Worm (Caenorhabditis elegans) whole organism, L4 larva: ENCODE measurements around the gene C53A3.4.

ENCODE experiments used
- F26F4.8 ChIP-seq: fragments of 200-800 bp; sonication (Bioruptor generic); conservative IDR thresholded peaks from 2 replicates; pipeline ENCODE4 v1.3.6; 2022; ENCODE audit warnings: missing genetic modification characterization, missing compliant biosample characterization
- F49E8.2 ChIP-seq: sonication (generic microtip); optimal IDR thresholded peaks from 2 replicates; lab custom pipeline; 2016; ENCODE audit warnings: missing compliant biosample characterization, mild to moderate bottlenecking, missing genetic modification characterization, borderline replicate concordance
- T20F7.1 ChIP-seq: fragments of 200-800 bp; sonication (Bioruptor generic); optimal IDR thresholded peaks from 2 replicates; lab custom pipeline; 2018; ENCODE audit warnings: mild to moderate bottlenecking, missing genetic modification characterization, missing compliant biosample characterization
- T26A8.4 ChIP-seq: fragments of 200-800 bp; sonication (Bioruptor generic); IDR thresholded peaks from 2 replicates; pipeline ENCODE4 v1.3.6; 2022; ENCODE audit warnings: missing genetic modification characterization, missing compliant biosample characterization
- ZK546.5 ChIP-seq, 2 experiments: sonication (generic microtip); optimal IDR thresholded peaks; 2 replicates each; lab custom pipeline; 2017; ENCODE audit warnings: missing biosample characterization in 2 of 2, missing genetic modification characterization in 2 of 2
- ama-1 ChIP-seq: fragments of 150-350 bp; optimal IDR thresholded peaks from 2 replicates; lab custom pipeline; 2014; ENCODE audit warnings: inconsistent platforms, mixed read lengths
- ceh-32 ChIP-seq: sonication (generic microtip); optimal IDR thresholded peaks from 2 replicates; lab custom pipeline; 2016; ENCODE audit warnings: mild to moderate bottlenecking, missing genetic modification characterization, missing compliant biosample characterization; ENCODE audit not compliant: poor library complexity
- ceh-82 ChIP-seq: sonication (generic microtip); optimal IDR thresholded peaks from 2 replicates; lab custom pipeline; 2017; ENCODE audit warnings: missing biosample characterization, missing genetic modification characterization
- ces-1 ChIP-seq: fragments of 150-350 bp; sonication (generic microtip); optimal IDR thresholded peaks from 4 replicates; lab custom pipeline; 2014; ENCODE audit warnings: missing biosample characterization, missing genetic modification reagents, missing genetic modification characterization
- cey-2 ChIP-seq: sonication (generic microtip); optimal IDR thresholded peaks from 3 replicates; lab custom pipeline; 2017; ENCODE audit warnings: missing genetic modification characterization, mild to moderate bottlenecking, missing compliant biosample characterization, antibody characterized with exemption, borderline replicate concordance; ENCODE audit not compliant: insufficient read depth
- daf-19 ChIP-seq: fragments of 200-800 bp; sonication (Bioruptor generic); conservative IDR thresholded peaks from 2 replicates; pipeline ENCODE4 v1.3.6; 2022; ENCODE audit warnings: missing genetic modification characterization, missing compliant biosample characterization
- dmd-6 ChIP-seq: fragments of 200-800 bp; sonication (Bioruptor generic); IDR thresholded peaks from 2 replicates; pipeline ENCODE4 v1.3.6; 2022; ENCODE audit warnings: missing genetic modification reagents, missing genetic modification characterization, missing compliant biosample characterization
- dpl-1 ChIP-seq: fragments of 150-350 bp; optimal IDR thresholded peaks from 2 replicates; lab custom pipeline; 2014; ENCODE audit warnings: missing biosample characterization, missing genetic modification reagents, missing genetic modification characterization
- duxl-1 ChIP-seq: sonication (generic microtip); optimal IDR thresholded peaks from 2 replicates; lab custom pipeline; 2016; ENCODE audit warnings: mild to moderate bottlenecking, missing genetic modification characterization, moderate library complexity, missing compliant biosample characterization; ENCODE audit not compliant: poor library complexity
- dve-1 ChIP-seq: sonication (generic microtip); optimal IDR thresholded peaks from 2 replicates; lab custom pipeline; 2017; ENCODE audit warnings: antibody characterized with exemption, mild to moderate bottlenecking, missing genetic modification characterization, missing compliant biosample characterization; ENCODE audit not compliant: insufficient read depth
- fkh-10 ChIP-seq: fragments of 150-350 bp; optimal IDR thresholded peaks from 2 replicates; lab custom pipeline; 2014; ENCODE audit warnings: missing biosample characterization, missing genetic modification reagents, missing genetic modification characterization
- fos-1 ChIP-seq: fragments of 150-350 bp; optimal IDR thresholded peaks from 2 replicates; lab custom pipeline; 2014; ENCODE audit warnings: missing biosample characterization, missing genetic modification characterization
- gei-8 ChIP-seq: fragments of 200-800 bp; sonication (Bioruptor generic); optimal IDR thresholded peaks from 2 replicates; lab custom pipeline; 2018; ENCODE audit warnings: mild to moderate bottlenecking, missing genetic modification characterization, missing compliant biosample characterization
- hif-1 ChIP-seq, 2 experiments: sonication (generic microtip); optimal IDR thresholded peaks; 2 replicates each; lab custom pipeline; 2016 to 2017; ENCODE audit warnings: missing compliant biosample characterization in 2 of 2, missing genetic modification characterization in 2 of 2, missing genetic modification reagents in 2 of 2, missing genotype in 2 of 2, mild to moderate bottlenecking in 1 of 2
- hlh-30 ChIP-seq: sonication (generic microtip); optimal IDR thresholded peaks from 2 replicates; lab custom pipeline; 2017; ENCODE audit warnings: antibody characterized with exemption, mild to moderate bottlenecking, missing genetic modification characterization, missing compliant biosample characterization; ENCODE audit not compliant: insufficient read depth
- hmg-1.1 ChIP-seq: fragments of 200-800 bp; sonication (Bioruptor generic); IDR thresholded peaks from 2 replicates; pipeline ENCODE4 v1.3.6; 2022; ENCODE audit warnings: missing genetic modification reagents, missing genetic modification characterization, missing compliant biosample characterization
- jun-1 ChIP-seq: fragments of 150-350 bp; optimal IDR thresholded peaks from 2 replicates; lab custom pipeline; 2014; ENCODE audit warnings: missing biosample characterization, missing genetic modification reagents, missing genetic modification characterization
- lim-7 ChIP-seq: fragments of 200-800 bp; sonication (Bioruptor generic); IDR thresholded peaks from 2 replicates; pipeline ENCODE4 v1.3.6; 2022; ENCODE audit warnings: missing genetic modification characterization, missing compliant biosample characterization
- lin-13 ChIP-seq: fragments of 150-350 bp; optimal IDR thresholded peaks from 2 replicates; lab custom pipeline; 2014; ENCODE audit warnings: missing biosample characterization, missing genetic modification reagents, missing genetic modification characterization
- lin-15B ChIP-seq: fragments of 150-350 bp; sonication (generic microtip); optimal IDR thresholded peaks from 3 replicates; lab custom pipeline; 2014; ENCODE audit warnings: missing biosample characterization, missing genetic modification characterization
- lin-39 ChIP-seq: fragments of 150-350 bp; optimal IDR thresholded peaks from 2 replicates; lab custom pipeline; 2014; ENCODE audit warnings: missing biosample characterization, missing genetic modification reagents, missing genetic modification characterization
- lsy-2 ChIP-seq, 2 experiments: fragments of 150-350 bp in 1 of 2; sonication (generic microtip) in 1 of 2; optimal IDR thresholded peaks; 2 replicates each; lab custom pipeline; 2014 to 2017; ENCODE audit warnings: missing biosample characterization in 2 of 2, missing genetic modification characterization in 2 of 2
- madf-9 ChIP-seq: fragments of 200-800 bp; sonication (Bioruptor generic); conservative IDR thresholded peaks from 2 replicates; pipeline ENCODE4 v1.3.6; 2022; ENCODE audit warnings: missing genetic modification reagents, missing genetic modification characterization, missing compliant biosample characterization
- nhr-10 ChIP-seq: fragments of 150-350 bp; optimal IDR thresholded peaks from 2 replicates; lab custom pipeline; 2014; ENCODE audit warnings: missing biosample characterization, missing genetic modification characterization
- nhr-111 ChIP-seq: fragments of 200-800 bp; sonication (Bioruptor generic); optimal IDR thresholded peaks from 2 replicates; lab custom pipeline; 2018; ENCODE audit warnings: mild to moderate bottlenecking, missing genetic modification characterization, missing compliant biosample characterization
- nhr-237 ChIP-seq: sonication (generic microtip); optimal IDR thresholded peaks from 2 replicates; lab custom pipeline; 2017; ENCODE audit warnings: missing biosample characterization, missing genetic modification characterization
- nhr-41 ChIP-seq: fragments of 200-800 bp; sonication (Bioruptor generic); IDR thresholded peaks from 2 replicates; pipeline ENCODE4 v1.3.6; 2022; ENCODE audit warnings: missing genetic modification reagents, missing genetic modification characterization, missing compliant biosample characterization
- nhr-48 ChIP-seq: sonication (generic microtip); optimal IDR thresholded peaks from 2 replicates; lab custom pipeline; 2016; ENCODE audit warnings: mild to moderate bottlenecking, missing genetic modification characterization, missing compliant biosample characterization
- nhr-76 ChIP-seq: fragments of 150-350 bp; optimal IDR thresholded peaks from 2 replicates; lab custom pipeline; 2014; ENCODE audit warnings: missing biosample characterization, missing genetic modification characterization
- pqm-1 ChIP-seq: sonication (generic microtip); optimal IDR thresholded peaks from 2 replicates; lab custom pipeline; 2017; ENCODE audit warnings: missing biosample characterization, missing genetic modification characterization
- rbr-2 ChIP-seq: sonication (generic microtip); optimal IDR thresholded peaks from 2 replicates; lab custom pipeline; 2016; ENCODE audit warnings: missing genotype, missing genetic modification characterization, missing compliant biosample characterization
- set-16 ChIP-seq: fragments of 200-800 bp; sonication (Bioruptor generic); IDR thresholded peaks from 2 replicates; pipeline ENCODE4 v1.3.6; 2022; ENCODE audit warnings: missing genetic modification reagents, missing genetic modification characterization, missing compliant biosample characterization
- skn-1 ChIP-seq: fragments of 150-350 bp; optimal IDR thresholded peaks from 2 replicates; lab custom pipeline; 2014; ENCODE audit warnings: missing biosample characterization, missing genetic modification characterization
- snpc-1.2 ChIP-seq: fragments of 200-800 bp; sonication (Bioruptor generic); IDR thresholded peaks from 2 replicates; pipeline ENCODE4 v1.3.6; 2022; ENCODE audit warnings: missing genetic modification reagents, missing genetic modification characterization, missing compliant biosample characterization
- snpc-4 ChIP-seq: fragments of 150-350 bp; optimal IDR thresholded peaks from 2 replicates; lab custom pipeline; 2014; ENCODE audit warnings: missing biosample characterization, missing genetic modification characterization
- spr-3 ChIP-seq: fragments of 200-800 bp; sonication (Bioruptor generic); optimal IDR thresholded peaks from 2 replicates; lab custom pipeline; 2018; ENCODE audit warnings: mild to moderate bottlenecking, missing genetic modification characterization, missing compliant biosample characterization
- tra-1 ChIP-seq: fragments of 200-800 bp; sonication (Bioruptor generic); IDR thresholded peaks from 2 replicates; pipeline ENCODE4 v1.3.6; 2022; ENCODE audit warnings: missing genetic modification reagents, missing genetic modification characterization, missing compliant biosample characterization
- unc-62 ChIP-seq, 3 experiments: fragments of 150-350 bp in 1 of 3; sonication (generic microtip); optimal IDR thresholded peaks in 2 of 3; peaks in 1 of 3; 1 replicate in 1 of 3; 2 replicates in 2 of 3; lab custom pipeline; 2014 to 2017; ENCODE audit warnings: missing biosample characterization in 3 of 3, missing genetic modification characterization in 3 of 3, missing genetic modification reagents in 3 of 3, missing genotype in 1 of 3
- vab-7 ChIP-seq: fragments of 200-800 bp; sonication (Bioruptor generic); IDR thresholded peaks from 2 replicates; pipeline ENCODE4 v1.3.6; 2022; ENCODE audit warnings: missing genetic modification reagents, missing genetic modification characterization, missing compliant biosample characterization
- zag-1 ChIP-seq: fragments of 150-350 bp; optimal IDR thresholded peaks from 2 replicates; lab custom pipeline; 2014; ENCODE audit warnings: missing biosample characterization, missing genetic modification characterization
- zfp-2 ChIP-seq: sonication (generic microtip); optimal IDR thresholded peaks from 2 replicates; lab custom pipeline; 2016; ENCODE audit warnings: mild to moderate bottlenecking, missing genetic modification characterization, missing compliant biosample characterization
- zip-11 ChIP-seq: fragments of 200-800 bp; sonication (Bioruptor generic); IDR thresholded peaks from 2 replicates; pipeline ENCODE4 v1.3.6; 2022; ENCODE audit warnings: missing genetic modification characterization, missing compliant biosample characterization
- ztf-11 ChIP-seq: fragments of 150-350 bp; optimal IDR thresholded peaks from 2 replicates; lab custom pipeline; 2014; ENCODE audit warnings: missing biosample characterization, missing genetic modification characterization
- ztf-7 ChIP-seq: fragments of 150-350 bp; optimal IDR thresholded peaks from 2 replicates; lab custom pipeline; 2014; ENCODE audit warnings: missing biosample characterization, missing genetic modification characterization

C53A3.4 gene

ce11 chrV:5790497-5791280 lies 32.0 kb upstream of the C53A3.4 start, which contains the start of the genes nhr-142 and F44E7.9 (continued):
- no peak for TF ChIP-seq snpc-4 (tag; lab: Kevin White, UChicago)
- peak; percentile 27 for TF ChIP-seq zfp-2 (tag; lab: Kevin White, UChicago)
- no peak for TF ChIP-seq gei-8 (GFP tag; lab: Kevin White, UChicago)
- peak; percentile 77 for TF ChIP-seq dmd-6 (GFP tag; lab: Robert Waterston, UW)
- TF ChIP-seq nhr-111 (GFP tag; lab: Kevin White, UChicago), result no peak
- peak; percentile 66 for TF ChIP-seq madf-9 (GFP tag; lab: Robert Waterston, UW)
- no peak for TF ChIP-seq F49E8.2 (tag; lab: Kevin White, UChicago)
- TF ChIP-seq nhr-41 (GFP tag; lab: Robert Waterston, UW), result no peak
- TF ChIP-seq fos-1 (tag; lab: Kevin White, UChicago), result no peak
- TF ChIP-seq T26A8.4 (GFP tag; lab: Robert Waterston, UW), result peak; percentile 84
- TF ChIP-seq cey-2 (tag; lab: Kevin White, UChicago), result no peak
- peak; percentile 4 to 87 for TF ChIP-seq hif-1 (tag; optimal IDR thresholded peaks at IDR 0.05; lab: Kevin White, UChicago)
- TF ChIP-seq lin-39 (tag; lab: Kevin White, UChicago), result no peak
- peak; percentile 80 for TF ChIP-seq lin-13 (GFP tag; lab: Kevin White, UChicago)
- TF ChIP-seq daf-19, result no peak
- TF ChIP-seq F26F4.8 (GFP tag; lab: Robert Waterston, UW), result no peak
- peak; percentile 83 for TF ChIP-seq dpl-1 (GFP tag; lab: Kevin White, UChicago)
- TF ChIP-seq lsy-2 (tag; optimal IDR thresholded peaks at IDR 0.05; lab: Kevin White, UChicago), result peak; percentile 33 to 89
- peak; percentile 4 for TF ChIP-seq fkh-10 (GFP tag; lab: Kevin White, UChicago)
- TF ChIP-seq lin-15B (tag; lab: Kevin White, UChicago), result no peak
- TF ChIP-seq nhr-10 (tag; lab: Kevin White, UChicago), result no peak
- peak; percentile 59 for TF ChIP-seq hlh-30 (tag; lab: Kevin White, UChicago)
- no peak for TF ChIP-seq zag-1 (tag; lab: Kevin White, UChicago)
- peak; percentile 82 for TF ChIP-seq hmg-1.1 (GFP tag; lab: Robert Waterston, UW)
- TF ChIP-seq zip-11 (GFP tag; lab: Robert Waterston, UW), result no peak
- no peak for TF ChIP-seq ama-1
- peak; percentile 82 for TF ChIP-seq dve-1 (tag; lab: Kevin White, UChicago)
- TF ChIP-seq ZK546.5 (tag; optimal IDR thresholded peaks at IDR 0.05; lab: Kevin White, UChicago), result no peak
- TF ChIP-seq duxl-1 (tag; lab: Kevin White, UChicago), result peak; percentile 37
- peak; percentile 70 for TF ChIP-seq spr-3 (GFP tag; lab: Kevin White, UChicago)
- TF ChIP-seq unc-62 (GFP tag; optimal IDR thresholded peaks at IDR 0.05 in 1 of 2; lab: Kevin White, UChicago), result no peak
- TF ChIP-seq unc-62 (tag; optimal IDR thresholded peaks at IDR 0.05; lab: Kevin White, UChicago), result no peak
- peak; percentile 89 for TF ChIP-seq rbr-2 (tag; lab: Kevin White, UChicago)
- no peak for TF ChIP-seq set-16
- TF ChIP-seq ces-1 (GFP tag; lab: Kevin White, UChicago), result no peak
- peak; percentile 66 for TF ChIP-seq snpc-1.2 (GFP tag; lab: Robert Waterston, UW)
- peak; percentile 83 for TF ChIP-seq T20F7.1 (GFP tag; lab: Kevin White, UChicago)
- TF ChIP-seq ztf-11 (tag; lab: Kevin White, UChicago), result no peak
- peak; percentile 58 for TF ChIP-seq tra-1
- peak; percentile 16 for TF ChIP-seq pqm-1 (tag; lab: Kevin White, UChicago)
- no peak for TF ChIP-seq lim-7 (GFP tag; lab: Robert Waterston, UW)
- TF ChIP-seq skn-1 (tag; lab: Kevin White, UChicago), result no peak
- peak; percentile 71 for TF ChIP-seq nhr-48 (tag; lab: Kevin White, UChicago)
- TF ChIP-seq jun-1 (tag; lab: Kevin White, UChicago), result peak; percentile 21
- TF ChIP-seq ceh-82, result no peak
- TF ChIP-seq vab-7 (GFP tag; lab: Robert Waterston, UW), result peak; percentile 44; the same call in 1 of the 2 replicates
- no peak for TF ChIP-seq ceh-32 (tag; lab: Kevin White, UChicago)
- TF ChIP-seq nhr-237 (tag; lab: Kevin White, UChicago), result no peak
- TF ChIP-seq ztf-7 (tag; lab: Kevin White, UChicago), result peak; percentile 80
- TF ChIP-seq nhr-76 (tag; lab: Kevin White, UChicago), result no peak
